Fruit fly (Drosophila melanogaster): ENCODE results near the gene CG43084.

The CG43084 gene

DNA sequence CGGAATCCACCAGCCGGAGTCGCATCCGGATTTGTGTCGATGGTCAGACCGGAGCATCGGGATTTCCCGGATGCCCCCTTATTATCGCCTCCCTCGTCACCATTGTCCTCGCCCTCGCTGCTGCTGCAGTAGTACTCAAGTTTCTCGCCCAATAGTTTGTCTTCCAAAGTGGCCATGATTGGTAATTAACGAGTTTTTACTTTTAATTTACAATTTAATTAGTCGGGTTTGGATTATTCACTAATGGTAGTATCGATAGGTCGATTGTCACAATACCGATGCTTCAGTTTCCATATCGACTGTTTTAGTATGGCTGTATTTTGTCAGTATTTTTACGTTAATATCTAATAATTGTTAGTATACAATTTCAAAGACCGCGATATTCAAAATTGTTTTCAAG lies 40.5 kb upstream of the CG43084 start, which contains the start of gene CG7650 (continued):
- TF ChIP-seq nom (GFP tag; optimal IDR thresholded peaks at IDR 0.05) (no peak), pho (GFP tag; optimal IDR thresholded peaks at IDR 0.05) (no peak), esg (GFP tag; conservative IDR thresholded peaks at IDR 0.05) (no peak), CoRest (tag; optimal IDR thresholded peaks at IDR 0.05) (no peak), cwo (GFP tag; optimal IDR thresholded peaks at IDR 0.05) (no peak), dmrt11E (tag; optimal IDR thresholded peaks at IDR 0.05) (no peak), CG1603 (tag; optimal IDR thresholded peaks at IDR 0.05) (peak; percentile 39), bowl (GFP tag; IDR thresholded peaks at IDR 0.05) (no peak), CG4328 (GFP tag; optimal IDR thresholded peaks at IDR 0.05) (no peak), CG8478 (optimal IDR thresholded peaks at IDR 0.05) (no peak), Mes4 (GFP tag; optimal IDR thresholded peaks at IDR 0.05) (no peak), gt (GFP tag; IDR thresholded peaks at IDR 0.05) (no peak), Dp (GFP tag; optimal IDR thresholded peaks at IDR 0.05) (peak; percentile 93), CG12219 (GFP tag; optimal IDR thresholded peaks at IDR 0.05) (no peak), Doc3 (GFP tag; IDR thresholded peaks at IDR 0.05; ENCODE audit: partially characterized antibody) (peak; percentile 90), hbn (GFP tag; IDR thresholded peaks at IDR 0.05; ENCODE audit: partially characterized antibody) (peak; percentile 97), mld (GFP tag; IDR thresholded peaks at IDR 0.05; ENCODE audit: partially characterized antibody) (peak; percentile 74; the same call in 2 of the 3 replicates), CG15479 (GFP tag; optimal IDR thresholded peaks at IDR 0.05) (no peak), CG6791 (GFP tag; IDR thresholded peaks at IDR 0.05; ENCODE audit: partially characterized antibody) (peak; percentile 88), CG43689 (GFP tag; IDR thresholded peaks at IDR 0.05) (no peak), Ravus (GFP tag; IDR thresholded peaks at IDR 0.05) (no peak), chinmo (GFP tag; IDR thresholded peaks at IDR 0.05; ENCODE audit: partially characterized antibody) (peak; percentile 87; the same call in 2 of the 4 replicates), slbo (GFP tag; IDR thresholded peaks at IDR 0.05) (no peak), CG17568 (GFP tag; optimal IDR thresholded peaks at IDR 0.05) (no peak), Stat92E (GFP tag; optimal IDR thresholded peaks at IDR 0.05) (peak in 1 of 3 experiments; percentile 65), shn (GFP tag; optimal IDR thresholded peaks at IDR 0.05) (no peak), Six4 (GFP tag; optimal IDR thresholded peaks at IDR 0.05) (no peak), CG4404 (GFP tag; IDR thresholded peaks at IDR 0.05) (no peak), Fer1 (GFP tag; optimal IDR thresholded peaks at IDR 0.05) (peak; percentile 16), Sry-β (GFP tag; optimal IDR thresholded peaks at IDR 0.05) (no peak), Dll (GFP tag; IDR thresholded peaks at IDR 0.05; ENCODE audit: partially characterized antibody) (peak; percentile 96), Gsc (GFP tag; IDR thresholded peaks at IDR 0.05) (no peak), CG2202 (tag; optimal IDR thresholded peaks at IDR 0.05) (no peak), Scr (GFP tag; IDR thresholded peaks at IDR 0.05; ENCODE audit: partially characterized antibody) (peak; percentile 89), otp (GFP tag; IDR thresholded peaks at IDR 0.05) (no peak), Adf1 (GFP tag; IDR thresholded peaks at IDR 0.05) (no peak), CG4617 (GFP tag; optimal IDR thresholded peaks at IDR 0.05; ENCODE audit: borderline replicate concordance) (peak; percentile 91), Ets97D (GFP tag; optimal IDR thresholded peaks at IDR 0.05) (peak; percentile 12), Aef1 (GFP tag; IDR thresholded peaks at IDR 0.05) (no peak), hb (GFP tag; IDR thresholded peaks at IDR 0.05; ENCODE audit: partially characterized antibody) (peak; percentile 81), slp2 (GFP tag; optimal IDR thresholded peaks at IDR 0.05) (peak; percentile 3)

DNA sequence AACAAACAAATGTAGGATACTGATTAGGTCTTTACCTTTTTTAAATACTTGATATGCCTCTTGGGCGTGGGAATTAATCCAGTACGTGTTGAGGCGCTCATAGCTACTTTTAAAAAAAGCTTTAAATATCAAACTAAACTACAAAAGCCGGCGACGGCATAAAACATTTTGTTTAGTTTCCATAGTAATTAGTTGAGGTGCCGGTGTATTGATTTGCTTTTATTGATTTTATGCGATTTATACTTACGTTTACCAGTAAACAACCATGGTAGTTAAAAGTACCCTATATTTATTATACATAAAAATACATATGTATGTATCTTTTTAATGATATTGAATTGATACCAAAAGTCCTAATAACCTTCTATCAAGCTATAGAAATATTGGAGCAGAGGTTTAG lies 37.9 kb upstream of the CG43084 start, which contains the start of gene CG13449:
TSS of gene CG13449 (minus strand) at position 101 of the 400 bp plus-strand sequence.
- TF ChIP-seq Sox100B (GFP tag; optimal IDR thresholded peaks at IDR 0.05) (no peak), CG14710 (tag; optimal IDR thresholded peaks at IDR 0.05) (no peak), yki (optimal IDR thresholded peaks at IDR 0.05) (no peak), sr (GFP tag; IDR thresholded peaks at IDR 0.05) (no peak), CG2202 (tag; optimal IDR thresholded peaks at IDR 0.05) (no peak), sqz (GFP tag; optimal IDR thresholded peaks at IDR 0.05) (no peak), Scr (GFP tag; IDR thresholded peaks at IDR 0.05; ENCODE audit: partially characterized antibody) (no peak), CG11504 (tag; optimal IDR thresholded peaks at IDR 0.05) (no peak), repo (GFP tag; optimal IDR thresholded peaks at IDR 0.05) (no peak), corto (GFP tag; optimal IDR thresholded peaks at IDR 0.05) (no peak), NfI (GFP tag; optimal IDR thresholded peaks at IDR 0.05) (no peak)

All from whole organism, embryonic.